Fruit fly (Drosophila melanogaster) Kc167 (cell line): ENCODE measurements around the gene CG45002.

Experiments used
- Myc ChIP-seq: fragments of >200 bp; optimal IDR thresholded peaks from 2 replicates; lab custom pipeline; 2017; ENCODE audit warnings: missing external identifiers
- Sin3A ChIP-seq: fragments of >200 bp; optimal IDR thresholded peaks from 2 replicates; lab custom pipeline; 2018; ENCODE audit warnings: missing external identifiers
- h ChIP-seq: fragments of >200 bp; optimal IDR thresholded peaks from 3 replicates; lab custom pipeline; 2018; ENCODE audit warnings: missing external identifiers
- insv ChIP-seq: fragments of >200 bp; optimal IDR thresholded peaks from 3 replicates; lab custom pipeline; 2018; ENCODE audit warnings: missing external identifiers
- psq ChIP-seq: fragments of >200 bp; optimal IDR thresholded peaks from 2 replicates; lab custom pipeline; 2017; ENCODE audit warnings: missing external identifiers
- ttk ChIP-seq: sonication (Bioruptor generic); optimal IDR thresholded peaks from 2 replicates; lab custom pipeline; 2017; ENCODE audit warnings: missing external identifiers

The CG45002 gene

DNA sequence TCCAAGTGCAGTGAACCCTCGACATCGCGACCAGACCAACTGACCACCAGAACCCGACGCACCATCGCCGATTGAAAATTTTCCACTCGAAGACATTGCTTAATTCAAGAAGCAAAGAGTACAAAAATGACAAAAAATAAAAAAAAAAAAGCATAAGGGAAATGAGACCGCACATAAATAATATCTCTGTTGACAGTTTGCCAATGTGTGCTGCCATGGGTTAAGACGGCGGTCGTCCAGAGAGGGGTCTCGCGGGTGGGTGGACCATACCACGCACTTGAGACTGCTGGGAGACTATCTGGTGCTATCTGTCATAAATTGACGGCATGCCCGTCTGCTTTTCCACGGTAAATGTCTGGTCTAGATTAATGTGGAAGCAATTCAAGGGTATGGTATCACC, 26.9 kb upstream of the CG45002 start:
- TF ChIP-seq h (lab: Kevin White, UChicago) (no peak), ttk (lab: Kevin White, UChicago) (no peak), insv (lab: Kevin White, UChicago) (no peak), Myc (lab: Kevin White, UChicago) (no peak), psq (no peak), Sin3A (lab: Kevin White, UChicago) (no peak)

dm6 chrX:17091062-17091904, 24.8 kb upstream of the CG45002 start, which contains the start of the genes CG16700 and CG4991:
Gene CG16700, plus strand, starts transcription at chrX:17091854.
Gene CG4991, plus strand, starts transcription at chrX:17091854.
- no peak for TF ChIP-seq psq
- no peak for TF ChIP-seq Myc (lab: Kevin White, UChicago)
- TF ChIP-seq ttk (lab: Kevin White, UChicago) = no peak

DNA sequence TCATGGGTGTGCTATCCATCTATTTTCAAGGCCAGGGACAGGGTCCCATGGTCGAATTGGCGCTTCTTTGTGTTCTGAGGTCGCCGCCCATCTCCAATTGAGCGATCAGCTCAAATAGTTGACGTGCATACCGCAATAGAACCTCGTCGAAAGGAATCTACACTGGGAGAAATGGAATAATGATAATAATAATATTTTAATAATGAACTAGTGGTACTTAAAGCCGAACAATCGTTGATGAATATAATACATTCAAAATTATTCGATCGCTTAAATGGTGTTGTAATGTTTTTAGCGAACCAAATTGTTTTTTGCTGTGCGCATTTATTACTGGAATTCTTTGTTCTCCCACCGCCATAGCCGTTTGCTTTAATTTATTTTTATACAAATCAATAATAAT, 24.1 kb upstream of the CG45002 start:
- no peak for TF ChIP-seq Myc (lab: Kevin White, UChicago)
- no peak for TF ChIP-seq psq

- TF ChIP-seq Myc (lab: Kevin White, UChicago) (no peak), h (lab: Kevin White, UChicago) (no peak), Sin3A (lab: Kevin White, UChicago) (no peak), insv (lab: Kevin White, UChicago) (no peak), ttk (lab: Kevin White, UChicago) (no peak), psq (no peak)
These were observed 21.0 kb upstream of the CG45002 start, which contains the start of gene CG8945 for dm6 chrX:17087575-17087974. Gene CG8945, minus strand, starts transcription at chrX:17087675.

DNA sequence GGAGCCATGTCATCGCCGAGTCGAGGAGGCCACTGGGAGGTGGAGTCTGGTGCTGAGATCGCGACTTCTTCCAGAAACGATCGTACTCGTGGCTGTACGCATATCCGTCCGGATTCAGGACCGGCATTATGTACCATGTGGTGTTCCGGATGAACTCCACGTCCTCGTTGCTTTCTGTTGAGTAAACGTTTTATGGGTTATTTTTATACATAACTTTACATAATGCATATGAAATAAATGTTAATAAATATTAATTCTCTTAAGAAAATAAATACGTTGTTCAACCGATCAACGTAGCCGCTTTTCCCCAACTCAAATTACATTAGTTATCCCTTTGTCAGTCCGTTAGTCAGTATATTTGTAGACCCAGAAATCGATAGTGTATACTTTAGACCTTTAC, 14.6 kb upstream of the CG45002 start, which contains the start of gene CG4955:
CG4955 (plus strand) TSS at position 301 of the 400 bp plus-strand sequence.
- no peak for TF ChIP-seq psq

DNA sequence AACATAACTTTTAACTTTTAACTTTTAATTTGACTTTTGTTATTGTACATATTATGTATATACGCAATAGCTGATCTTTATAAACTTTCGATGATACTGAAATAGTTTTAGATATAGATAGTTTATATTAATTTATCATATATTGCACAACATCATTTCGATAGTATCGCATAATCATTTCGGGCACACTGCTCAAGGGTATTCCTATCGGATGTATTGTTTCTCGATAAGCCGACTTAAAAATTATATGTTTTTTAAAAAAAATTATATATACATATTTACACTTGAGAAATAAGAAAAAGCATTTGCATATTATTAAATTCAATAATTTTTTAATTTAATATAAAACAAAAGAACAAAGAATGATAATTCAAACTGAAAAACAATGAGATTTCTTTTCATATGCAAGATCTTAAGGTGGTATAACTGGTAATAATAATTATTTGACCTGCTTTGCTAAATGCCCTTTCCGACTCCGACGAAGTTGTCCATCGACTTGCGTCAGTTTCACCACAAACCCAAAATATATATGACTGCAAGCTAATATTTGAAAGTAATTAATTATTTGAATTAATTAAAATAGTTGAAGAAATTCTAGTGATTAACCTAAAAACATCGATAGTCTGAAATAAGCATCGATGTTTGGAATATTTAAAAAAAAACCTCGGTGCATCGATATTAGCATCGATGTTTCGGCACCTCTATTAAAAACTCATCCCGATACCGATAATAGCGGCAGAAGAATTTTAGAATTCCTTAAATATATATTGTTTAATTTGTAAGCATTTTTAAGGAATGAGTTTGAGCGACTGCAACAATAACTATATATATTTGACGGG, 11.8 kb upstream of the CG45002 start, which contains the start of gene CG4949:
CG4949 (plus strand) TSS at position 698 of the 839 bp plus-strand sequence.
- no peak for TF ChIP-seq psq
- no peak for TF ChIP-seq Myc (lab: Kevin White, UChicago)
- no peak for TF ChIP-seq ttk (lab: Kevin White, UChicago)
- TF ChIP-seq Sin3A (lab: Kevin White, UChicago) = no peak
- TF ChIP-seq h (lab: Kevin White, UChicago) = no peak
- TF ChIP-seq insv (lab: Kevin White, UChicago) = no peak

DNA sequence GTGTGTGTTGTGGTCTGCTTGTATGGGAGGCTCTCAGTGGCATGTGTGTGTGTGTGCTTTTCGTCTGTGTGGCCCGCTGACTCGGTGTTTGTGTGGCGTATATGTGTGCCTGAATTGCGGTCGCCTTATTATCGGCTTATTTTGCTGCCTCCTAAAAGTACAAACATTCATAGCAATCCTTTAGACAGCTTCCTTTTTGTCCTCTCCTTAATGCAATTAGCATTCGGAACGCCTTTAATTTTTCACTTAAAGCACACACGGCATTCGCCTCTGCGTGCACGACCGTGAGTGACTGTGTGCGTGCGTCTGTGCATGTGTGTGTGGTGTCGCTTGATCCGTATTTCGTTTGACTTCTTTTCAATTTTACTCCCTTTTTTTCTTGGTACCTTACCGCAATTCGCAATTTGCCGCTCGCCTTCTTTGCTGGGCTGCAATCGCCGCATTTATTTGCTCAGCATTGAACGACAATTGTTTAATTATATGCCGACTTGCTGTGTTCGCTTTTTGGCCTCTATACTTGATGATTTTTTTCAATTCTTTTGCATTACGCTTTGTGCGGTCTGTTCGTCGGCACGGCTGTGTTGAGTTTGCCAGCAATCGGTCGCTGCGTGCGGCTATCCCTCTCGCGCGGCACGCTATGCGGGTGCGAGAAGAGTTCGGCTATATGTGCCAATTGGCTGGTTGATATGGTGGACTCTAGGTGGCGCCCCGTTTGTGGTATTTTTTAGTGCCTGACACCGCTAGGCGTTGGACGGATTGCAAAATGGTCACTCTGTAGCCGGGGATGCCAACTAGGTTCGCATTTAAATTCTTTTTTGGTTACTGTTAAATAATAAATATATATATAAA, 11.0 kb upstream of the CG45002 start, which contains the start of gene wcy:
wcy (minus strand) TSS at position 608 of the 849 bp plus-strand sequence.
- TF ChIP-seq Sin3A (lab: Kevin White, UChicago) (no peak), psq (peak; percentile 78)

dm6 chrX:17076449-17077289, 10.1 kb upstream of the CG45002 start:
- TF ChIP-seq insv (lab: Kevin White, UChicago) = no peak
- TF ChIP-seq Myc (lab: Kevin White, UChicago) = no peak
- no peak for TF ChIP-seq psq
- no peak for TF ChIP-seq Sin3A (lab: Kevin White, UChicago)
- TF ChIP-seq h (lab: Kevin White, UChicago) = no peak
- TF ChIP-seq ttk (lab: Kevin White, UChicago) = no peak

DNA sequence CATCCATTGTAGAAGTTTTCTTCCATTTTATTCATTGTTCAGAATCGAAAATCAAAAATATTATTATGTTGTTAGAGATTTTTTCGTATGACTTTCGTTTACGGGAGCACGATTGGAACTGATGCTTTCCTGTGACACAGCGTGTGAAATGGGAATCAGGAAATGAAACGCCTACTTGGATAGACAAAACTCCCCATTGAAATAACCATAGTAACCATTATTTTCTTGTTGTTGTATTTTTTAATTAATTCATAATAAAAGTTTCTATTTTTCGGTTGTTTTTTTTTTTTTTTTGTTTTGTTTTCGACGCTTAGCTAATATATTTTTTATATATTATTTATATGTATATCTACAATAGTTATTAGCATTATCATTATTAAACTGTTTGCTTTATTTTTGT, 1.9 kb upstream of the CG45002 start, which contains the start of gene CG43077:
CG43077 (minus strand) TSS at position 101 of the 400 bp plus-strand sequence.
- no peak for TF ChIP-seq h (lab: Kevin White, UChicago)
- no peak for TF ChIP-seq Sin3A (lab: Kevin White, UChicago)
- TF ChIP-seq Myc (lab: Kevin White, UChicago) = no peak
- no peak for TF ChIP-seq ttk (lab: Kevin White, UChicago)
- no peak for TF ChIP-seq insv (lab: Kevin White, UChicago)

DNA sequence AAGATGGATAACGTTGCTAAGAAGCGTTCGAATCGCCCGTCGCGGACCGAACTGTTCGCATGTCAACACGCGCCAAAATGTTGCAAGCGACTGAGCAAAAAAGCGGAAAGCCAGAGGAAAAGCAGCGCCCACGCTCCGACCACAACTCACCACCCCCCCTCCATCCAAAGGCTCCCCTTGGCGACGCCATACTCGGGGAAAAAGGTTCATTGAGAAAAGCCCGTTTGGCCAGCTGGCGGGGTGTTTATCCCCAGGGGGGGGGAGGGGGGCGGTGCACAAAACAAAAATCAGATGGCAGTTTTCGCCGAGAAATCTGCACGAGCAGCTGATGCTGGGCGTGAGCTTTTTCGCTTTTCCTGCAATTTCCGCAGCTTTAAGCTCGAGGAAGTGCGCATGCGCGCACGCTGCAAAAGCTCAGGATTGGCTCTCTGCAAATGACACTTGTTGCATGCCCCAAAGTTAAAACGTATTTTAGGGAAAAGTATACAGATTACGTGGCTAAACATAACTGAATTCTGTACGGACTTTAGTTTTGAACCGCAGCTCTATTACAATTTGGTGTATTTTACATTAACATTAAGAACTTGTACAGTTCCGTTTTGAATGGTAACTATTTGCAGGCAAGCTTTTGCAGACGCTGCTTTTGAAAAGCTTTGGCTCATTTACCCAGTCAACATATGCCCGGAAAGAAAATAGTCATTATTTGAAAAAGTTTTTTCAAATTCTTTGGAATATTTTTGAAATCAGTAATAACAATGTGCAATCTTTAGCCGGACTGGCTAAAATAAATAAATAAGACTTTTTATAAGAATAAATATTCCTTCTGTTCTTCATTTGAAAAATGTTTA, 18.6 kb downstream of the CG45002 start:
- TF ChIP-seq insv (lab: Kevin White, UChicago) (no peak), Sin3A (lab: Kevin White, UChicago) (no peak), psq (no peak), ttk (lab: Kevin White, UChicago) (no peak), Myc (lab: Kevin White, UChicago) (no peak), h (lab: Kevin White, UChicago) (no peak)
